Fruit fly (Drosophila melanogaster) S2 (cell line): ENCODE results near the gene CG3513.

Source experiments
- CG8478 ChIP-seq: fragments of >200 bp; optimal IDR thresholded peaks from 2 replicates; lab custom pipeline; 2018
- CTCF ChIP-seq, 2 experiments: fragments of >200 bp; optimal IDR thresholded peaks; 2 replicates each; lab custom pipeline; 2018

dm6 chr2L:3645339-3645738, 47.6 kb downstream of the CG3513 start:
- no peak for TF ChIP-seq CG8478 (lab: Kevin White, UChicago)
- TF ChIP-seq CTCF (optimal IDR thresholded peaks at IDR 0.05; lab: Kevin White, UChicago) = no peak
